Fruit fly (Drosophila melanogaster) whole organism, embryonic: ENCODE measurements around the gene flfl.

Experiments used
- Aef1 ChIP-seq: fragments of 200-800 bp; sonication (Bioruptor generic); IDR thresholded peaks from 3 replicates; pipeline ENCODE4 v1.3.6; 2022; ENCODE audit warnings: missing biosample characterization, missing genetic modification characterization
- Antp ChIP-seq: fragments of 200-800 bp; sonication (Bioruptor generic); optimal IDR thresholded peaks from 3 replicates; lab custom pipeline; 2016; ENCODE audit warnings: missing biosample characterization, missing genetic modification characterization
- BtbVII ChIP-seq: fragments of 200-800 bp; sonication (Bioruptor generic); optimal IDR thresholded peaks from 3 replicates; lab custom pipeline; 2017; ENCODE audit warnings: missing biosample characterization, mild to moderate bottlenecking, missing genetic modification characterization
- CG13624 ChIP-seq: fragments of 200-800 bp; sonication (Bioruptor generic); optimal IDR thresholded peaks from 2 replicates; lab custom pipeline; 2016; ENCODE audit warnings: missing biosample characterization, missing genetic modification characterization
- CG1529 ChIP-seq: fragments of 200-800 bp; sonication (Bioruptor generic); optimal IDR thresholded peaks from 3 replicates; lab custom pipeline; 2018; ENCODE audit warnings: missing biosample characterization, missing genetic modification characterization
- CG15479 ChIP-seq: fragments of 200-800 bp; sonication (Bioruptor generic); optimal IDR thresholded peaks from 3 replicates; lab custom pipeline; 2019; ENCODE audit warnings: missing biosample characterization, mild to moderate bottlenecking, missing genetic modification characterization, moderate library complexity
- CG2712 ChIP-seq: fragments of 200-800 bp; optimal IDR thresholded peaks from 3 replicates; lab custom pipeline; 2019; ENCODE audit warnings: missing biosample characterization, mild to moderate bottlenecking, missing genetic modification characterization, moderate library complexity
- CG34422 ChIP-seq: fragments of 200-800 bp; sonication (Bioruptor generic); IDR thresholded peaks from 3 replicates; pipeline ENCODE4 v1.3.6; 2022; ENCODE audit warnings: missing biosample characterization, missing genetic modification characterization
- CG9932 ChIP-seq: fragments of 200-800 bp; sonication (Bioruptor generic); IDR thresholded peaks from 2 replicates; pipeline ENCODE4 v1.3.6; 2022; ENCODE audit warnings: missing biosample characterization, missing genetic modification characterization
- CoRest ChIP-seq: fragments of 200-800 bp; sonication (Bioruptor generic); optimal IDR thresholded peaks from 3 replicates; lab custom pipeline; 2018; ENCODE audit warnings: missing biosample characterization, mild to moderate bottlenecking, missing genetic modification characterization, moderate library complexity
- CrebB ChIP-seq: fragments of 200-800 bp; sonication (Bioruptor generic); optimal IDR thresholded peaks from 3 replicates; lab custom pipeline; 2018; ENCODE audit warnings: missing biosample characterization, mild to moderate bottlenecking, missing genetic modification characterization
- Deaf1 ChIP-seq: fragments of 200-800 bp; optimal IDR thresholded peaks from 3 replicates; lab custom pipeline; 2019; ENCODE audit warnings: missing biosample characterization, mild to moderate bottlenecking, missing genetic modification characterization, moderate library complexity
- Dek ChIP-seq: fragments of 200-800 bp; sonication (Bioruptor generic); optimal IDR thresholded peaks from 3 replicates; lab custom pipeline; 2019; ENCODE audit warnings: missing biosample characterization, mild to moderate bottlenecking, missing genetic modification characterization, moderate library complexity
- E2f2 ChIP-seq: fragments of 200-800 bp; sonication (Bioruptor generic); IDR thresholded peaks from 2 replicates; pipeline ENCODE4 v1.3.6; 2022; ENCODE audit warnings: missing biosample characterization, missing genetic modification characterization
- Elba2 ChIP-seq: fragments of 200-800 bp; sonication (Bioruptor generic); optimal IDR thresholded peaks from 3 replicates; lab custom pipeline; 2016; ENCODE audit warnings: missing biosample characterization, missing genetic modification characterization
- Opbp ChIP-seq: fragments of 200-800 bp; sonication (Bioruptor generic); IDR thresholded peaks from 3 replicates; pipeline ENCODE4 v1.3.6; 2022; ENCODE audit warnings: missing biosample characterization, missing genetic modification characterization; ENCODE audit not compliant: partially characterized antibody
- Pdp1 ChIP-seq, 2 experiments: fragments of 200-800 bp; sonication (Bioruptor generic); optimal IDR thresholded peaks; 3 replicates each; lab custom pipeline; 2016; ENCODE audit warnings: missing biosample characterization in 2 of 2, missing genetic modification characterization in 2 of 2, mild to moderate bottlenecking in 1 of 2, moderate library complexity in 1 of 2
- Rx ChIP-seq: fragments of 200-800 bp; sonication (Bioruptor generic); IDR thresholded peaks from 2 replicates; pipeline ENCODE4 v1.3.6; 2022; ENCODE audit warnings: missing biosample characterization, missing genetic modification characterization
- Usf ChIP-seq: fragments of 200-800 bp; sonication (Bioruptor generic); optimal IDR thresholded peaks from 2 replicates; lab custom pipeline; 2017; ENCODE audit warnings: missing genotype, missing biosample characterization, missing genetic modification characterization
- bigmax ChIP-seq: fragments of 200-800 bp; sonication (Bioruptor generic); optimal IDR thresholded peaks from 2 replicates; lab custom pipeline; 2018; ENCODE audit warnings: missing biosample characterization, mild to moderate bottlenecking, missing genetic modification characterization
- dati ChIP-seq: fragments of 200-800 bp; sonication (Bioruptor generic); IDR thresholded peaks from 2 replicates; pipeline ENCODE4 v1.3.6; 2022; ENCODE audit warnings: missing biosample characterization, missing genetic modification characterization
- dpn ChIP-seq, 2 experiments: fragments of 200-800 bp; sonication (Bioruptor generic); optimal IDR thresholded peaks; 3 replicates each; lab custom pipeline; 2016; ENCODE audit warnings: missing biosample characterization in 2 of 2, missing genetic modification characterization in 2 of 2
- emc ChIP-seq: fragments of 200-800 bp; sonication (Bioruptor generic); optimal IDR thresholded peaks from 2 replicates; lab custom pipeline; 2016; ENCODE audit warnings: missing biosample characterization, missing genetic modification characterization
- esg ChIP-seq: fragments of 200-800 bp; sonication (Bioruptor generic); conservative IDR thresholded peaks from 2 replicates; pipeline ENCODE4 v1.3.6; 2022; ENCODE audit warnings: missing biosample characterization, missing genetic modification characterization
- ftz-f1 ChIP-seq: fragments of 200-800 bp; sonication (Bioruptor generic); optimal IDR thresholded peaks from 2 replicates; lab custom pipeline; 2016; ENCODE audit warnings: missing biosample characterization, missing genetic modification characterization
- gfzf ChIP-seq: fragments of 200-800 bp; sonication (Bioruptor generic); optimal IDR thresholded peaks from 2 replicates; lab custom pipeline; 2016; ENCODE audit warnings: missing biosample characterization, mild to moderate bottlenecking, missing genetic modification characterization, moderate library complexity
- hbn ChIP-seq: fragments of 200-800 bp; sonication (Bioruptor generic); IDR thresholded peaks from 2 replicates; pipeline ENCODE4 v1.3.6; 2022; ENCODE audit warnings: missing biosample characterization, missing genetic modification characterization; ENCODE audit not compliant: partially characterized antibody
- her ChIP-seq: fragments of 200-800 bp; sonication (Bioruptor generic); optimal IDR thresholded peaks from 2 replicates; lab custom pipeline; 2016; ENCODE audit warnings: missing biosample characterization, missing genetic modification characterization
- insv ChIP-seq, 2 experiments: fragments of 200-800 bp; sonication (Bioruptor generic); optimal IDR thresholded peaks; 3 replicates each; lab custom pipeline; 2016 to 2018; ENCODE audit warnings: missing biosample characterization in 2 of 2, missing genetic modification characterization in 2 of 2
- nerfin-2 ChIP-seq: fragments of 200-800 bp; sonication (Bioruptor generic); IDR thresholded peaks from 2 replicates; pipeline ENCODE4 v1.3.6; 2022; ENCODE audit warnings: missing biosample characterization, missing genetic modification characterization; ENCODE audit not compliant: partially characterized antibody
- onecut ChIP-seq: fragments of 200-800 bp; sonication (Bioruptor generic); IDR thresholded peaks from 2 replicates; pipeline ENCODE4 v1.3.6; 2022; ENCODE audit warnings: missing biosample characterization, missing genetic modification characterization
- peb ChIP-seq: fragments of 200-800 bp; sonication (Bioruptor generic); IDR thresholded peaks from 2 replicates; pipeline ENCODE4 v1.3.6; 2022; ENCODE audit warnings: missing biosample characterization, missing genetic modification characterization
- schlank ChIP-seq: fragments of 200-800 bp; sonication (Bioruptor generic); optimal IDR thresholded peaks from 2 replicates; lab custom pipeline; 2018; ENCODE audit warnings: missing biosample characterization, mild to moderate bottlenecking, missing genetic modification characterization
- sqz ChIP-seq: fragments of 200-800 bp; sonication (Bioruptor generic); optimal IDR thresholded peaks from 3 replicates; lab custom pipeline; 2018; ENCODE audit warnings: missing biosample characterization, mild to moderate bottlenecking, missing genetic modification characterization
- tll ChIP-seq, 2 experiments: fragments of 200-800 bp in 1 of 2; fragments of >200 bp in 1 of 2; sonication (Bioruptor generic) in 1 of 2; optimal IDR thresholded peaks; 2 replicates each; lab custom pipeline; 2017 to 2019; ENCODE audit warnings: missing biosample characterization in 2 of 2, missing genetic modification characterization in 2 of 2, mild to moderate bottlenecking in 1 of 2, moderate library complexity in 1 of 2
- zfh1 ChIP-seq: fragments of 200-800 bp; sonication (Bioruptor generic); IDR thresholded peaks from 3 replicates; pipeline ENCODE4 v1.3.6; 2022; ENCODE audit warnings: missing biosample characterization, missing genetic modification characterization

Gene flfl

DNA sequence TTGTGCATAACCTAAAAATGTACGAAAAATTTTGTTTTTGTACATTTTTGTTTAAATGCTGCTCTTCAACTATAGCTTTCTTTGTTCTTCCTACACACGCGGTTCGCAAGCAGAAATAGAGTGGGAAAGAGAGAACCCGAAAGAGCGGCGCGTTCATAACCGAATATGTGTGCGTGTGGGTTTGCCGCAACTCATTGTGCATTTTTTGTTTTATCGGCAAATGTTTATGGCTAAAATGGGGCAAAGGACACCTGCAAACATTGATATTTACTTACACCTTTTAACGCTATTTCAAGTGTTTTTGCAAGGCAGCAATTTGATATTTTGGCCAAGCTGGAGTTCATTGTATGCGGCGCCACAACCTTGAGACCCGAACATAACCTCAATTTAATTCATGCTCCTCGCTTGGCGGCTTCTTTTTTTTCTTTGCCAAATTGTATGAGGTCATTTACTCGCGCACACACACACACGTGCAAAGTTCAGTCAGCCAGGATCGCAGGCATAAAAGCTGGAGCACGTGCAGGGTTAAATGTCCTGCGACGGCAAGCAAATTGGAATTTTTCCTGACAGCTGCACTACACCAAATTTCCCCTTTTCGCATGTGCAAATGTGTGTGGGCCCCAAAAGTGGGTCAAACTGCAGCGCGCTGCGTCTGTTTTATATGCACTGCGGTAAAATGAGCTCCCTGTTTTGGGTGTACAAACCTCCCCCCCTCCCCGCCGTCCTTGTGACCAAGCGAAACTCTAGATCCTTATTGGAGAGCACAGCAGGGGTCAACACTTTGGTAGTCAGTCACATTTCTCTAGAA is 35.8 kb upstream of the flfl start (continued):
- no peak for TF ChIP-seq CoRest (tag; lab: Kevin White, UChicago)
- peak in 1 of 2 experiments; percentile 67 for TF ChIP-seq Pdp1 (GFP tag; optimal IDR thresholded peaks at IDR 0.05; lab: Kevin White, UChicago)
- no peak for TF ChIP-seq zfh1 (GFP tag; lab: Robert Waterston, UW)
- TF ChIP-seq her: no peak
- TF ChIP-seq gfzf (GFP tag; lab: Kevin White, UChicago): no peak
- no peak for TF ChIP-seq onecut (GFP tag; lab: Robert Waterston, UW)
- TF ChIP-seq CG2712 (tag; lab: Kevin White, UChicago): no peak
- TF ChIP-seq CG34422 (GFP tag; lab: Robert Waterston, UW): peak; percentile 62; the same call in 2 of the 3 replicates
- 0 out of 2 replicates have a peak, but pooled peaks have one; percentile 14 for TF ChIP-seq nerfin-2 (GFP tag; lab: Robert Waterston, UW)
- TF ChIP-seq insv (GFP tag; optimal IDR thresholded peaks at IDR 0.05; lab: Kevin White, UChicago): peak in 1 of 2 experiments; percentile 60
- peak; percentile 24 for TF ChIP-seq CG15479
- no peak for TF ChIP-seq Antp (GFP tag; lab: Kevin White, UChicago)
- TF ChIP-seq esg (GFP tag; lab: Robert Waterston, UW): no peak
- no peak for TF ChIP-seq CG13624 (GFP tag; lab: Kevin White, UChicago)
- peak; percentile 95 for TF ChIP-seq bigmax (GFP tag; lab: Kevin White, UChicago)
- peak; percentile 90 for TF ChIP-seq ftz-f1
- TF ChIP-seq CG9932: no peak
- peak; percentile 45 for TF ChIP-seq Elba2 (GFP tag; lab: Kevin White, UChicago)
- TF ChIP-seq dati (GFP tag; lab: Robert Waterston, UW): no peak
- no peak for TF ChIP-seq Deaf1 (tag; lab: Kevin White, UChicago)
- TF ChIP-seq Rx (GFP tag; lab: Robert Waterston, UW): no peak
- 0 out of 3 replicates have a peak, but pooled peaks have one; percentile 10 for TF ChIP-seq Aef1 (GFP tag; lab: Robert Waterston, UW)
- TF ChIP-seq E2f2 (GFP tag; lab: Robert Waterston, UW): 0 out of 2 replicates have a peak, but pooled peaks have one; percentile 7
- no peak for TF ChIP-seq CG1529 (GFP tag; lab: Kevin White, UChicago)
- TF ChIP-seq sqz: peak; percentile 8

DNA sequence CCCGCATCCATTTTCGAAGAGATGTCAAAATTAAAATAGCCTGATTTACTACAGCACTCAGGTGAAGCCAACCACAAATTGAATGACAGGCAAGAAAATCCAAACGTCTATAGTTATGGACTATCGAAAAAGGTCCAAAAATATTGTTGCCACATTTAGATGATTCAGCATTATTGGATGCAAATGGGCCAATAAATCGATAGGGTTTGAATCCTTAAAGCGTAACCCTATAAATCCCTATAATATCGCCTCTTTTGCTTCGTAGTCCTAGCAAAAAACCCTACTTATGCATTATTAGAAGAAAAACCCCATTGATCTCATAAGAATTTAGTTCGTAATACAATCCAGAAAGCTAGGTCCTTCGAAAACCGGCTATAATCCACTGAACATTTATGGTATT is 27.4 kb upstream of the flfl start, which contains the start of gene Rbp4:
Gene Rbp4, minus strand, starts transcription at position 101 of the 400 bp plus-strand sequence.
- TF ChIP-seq schlank (tag; lab: Kevin White, UChicago) (no peak), hbn (no peak), tll (GFP tag; optimal IDR thresholded peaks at IDR 0.05; lab: Kevin White, UChicago) (no peak), Usf (GFP tag; lab: Kevin White, UChicago) (no peak), Dek (no peak), BtbVII (GFP tag; lab: Kevin White, UChicago) (no peak), peb (GFP tag; lab: Robert Waterston, UW) (no peak), emc (GFP tag; lab: Kevin White, UChicago) (no peak), Opbp (no peak), dpn (GFP tag; optimal IDR thresholded peaks at IDR 0.05; lab: Kevin White, UChicago) (no peak), CrebB (tag; lab: Kevin White, UChicago) (no peak)
- TF ChIP-seq, all 482 proteins: peak for 0
